Worm (Caenorhabditis elegans): Measurements from ENCODE around the gene Y57G11C.33.

Y57G11C.33 gene

ce11 chrIV:14699840-14700239 lies 43.0 kb downstream of the Y57G11C.33 start, which contains the start of gene haf-8:
TSS of gene haf-8 (minus strand) at chrIV:14699940.
- TF ChIP-seq lim-6 (tag; optimal IDR thresholded peaks at IDR 0.05) (no peak), hlh-8 (tag; optimal IDR thresholded peaks at IDR 0.05) (no peak), sox-4 (tag; optimal IDR thresholded peaks at IDR 0.05) (no peak), hlh-15 (tag; optimal IDR thresholded peaks at IDR 0.05) (no peak), ceh-2 (tag; optimal IDR thresholded peaks at IDR 0.05) (no peak), fax-1 (tag; optimal IDR thresholded peaks at IDR 0.05) (no peak), ref-2 (tag; optimal IDR thresholded peaks at IDR 0.05) (no peak), pag-3 (tag; optimal IDR thresholded peaks at IDR 0.05; ENCODE audit: borderline replicate concordance) (no peak), ztf-16 (tag; optimal IDR thresholded peaks at IDR 0.05) (no peak), unc-86 (tag; optimal IDR thresholded peaks at IDR 0.05) (no peak), nhr-232 (tag; optimal IDR thresholded peaks at IDR 0.05) (no peak), ceh-48 (tag; optimal IDR thresholded peaks at IDR 0.05) (no peak), unc-42 (tag; optimal IDR thresholded peaks at IDR 0.05) (no peak), K02D7.2 (tag; optimal IDR thresholded peaks at IDR 0.05) (no peak)

- TF ChIP-seq ceh-9 (tag; optimal IDR thresholded peaks at IDR 0.05): no peak
- no peak for TF ChIP-seq ceh-2 (tag; optimal IDR thresholded peaks at IDR 0.05)
- no peak for TF ChIP-seq eyg-1 (tag; optimal IDR thresholded peaks at IDR 0.05)
- no peak for TF ChIP-seq unc-3 (GFP tag; conservative IDR thresholded peaks at IDR 0.05)
- no peak for TF ChIP-seq unc-3 (tag; optimal IDR thresholded peaks at IDR 0.05)
- no peak for TF ChIP-seq unc-55 (GFP tag; optimal IDR thresholded peaks at IDR 0.05)
- no peak for TF ChIP-seq pat-9 (tag; optimal IDR thresholded peaks at IDR 0.05)
- TF ChIP-seq F13H6.1 (tag; optimal IDR thresholded peaks at IDR 0.05): no peak
- no peak for TF ChIP-seq unc-42 (tag; optimal IDR thresholded peaks at IDR 0.05)
- TF ChIP-seq pag-3 (tag; optimal IDR thresholded peaks at IDR 0.05; ENCODE audit: borderline replicate concordance): no peak
- TF ChIP-seq ceh-34 (tag; optimal IDR thresholded peaks at IDR 0.05): no peak
- no peak for TF ChIP-seq mec-3 (tag; optimal IDR thresholded peaks at IDR 0.05; ENCODE audit: borderline replicate concordance)
- no peak for TF ChIP-seq pqm-1 (tag; optimal IDR thresholded peaks at IDR 0.05)
- TF ChIP-seq K02D7.2 (tag; optimal IDR thresholded peaks at IDR 0.05): no peak
- no peak for TF ChIP-seq fkh-6 (tag; optimal IDR thresholded peaks at IDR 0.05)
- no peak for TF ChIP-seq ceh-31 (tag; optimal IDR thresholded peaks at IDR 0.05)
These were observed 47.3 kb downstream of the Y57G11C.33 start, which contains the start of gene Y57G11C.40 for ce11 chrIV:14704155-14704554. TSS of gene Y57G11C.40 (minus strand) at chrIV:14704255.

ce11 chrIV:14704952-14705351 lies 48.1 kb downstream of the Y57G11C.33 start:
- TF ChIP-seq nhr-232 (tag; optimal IDR thresholded peaks at IDR 0.05): no peak
- no peak for TF ChIP-seq ceh-31 (tag; optimal IDR thresholded peaks at IDR 0.05)
- TF ChIP-seq fax-1 (tag; optimal IDR thresholded peaks at IDR 0.05): no peak
- TF ChIP-seq hlh-13 (GFP tag; optimal IDR thresholded peaks at IDR 0.05): no peak
- TF ChIP-seq dve-1 (tag; optimal IDR thresholded peaks at IDR 0.05): no peak
- no peak for TF ChIP-seq ama-1 (optimal IDR thresholded peaks at IDR 0.05)
- TF ChIP-seq sox-2 (GFP tag; IDR thresholded peaks at IDR 0.05): no peak
- TF ChIP-seq mec-3 (tag; optimal IDR thresholded peaks at IDR 0.05; ENCODE audit: borderline replicate concordance): no peak
- no peak for TF ChIP-seq ttx-3 (tag; optimal IDR thresholded peaks at IDR 0.05)
- no peak for TF ChIP-seq ahr-1 (tag; optimal IDR thresholded peaks at IDR 0.05)
- no peak for TF ChIP-seq unc-3 (GFP tag; conservative IDR thresholded peaks at IDR 0.05)
- no peak for TF ChIP-seq unc-3 (tag; optimal IDR thresholded peaks at IDR 0.05)
- TF ChIP-seq ceh-2 (tag; optimal IDR thresholded peaks at IDR 0.05): no peak
- TF ChIP-seq hlh-6 (tag; optimal IDR thresholded peaks at IDR 0.05): no peak
- no peak for TF ChIP-seq syd-9 (tag; optimal IDR thresholded peaks at IDR 0.05)
- TF ChIP-seq C38D4.7 (GFP tag; optimal IDR thresholded peaks at IDR 0.05): no peak
- TF ChIP-seq gmeb-2 (tag; optimal IDR thresholded peaks at IDR 0.05): no peak
- no peak for TF ChIP-seq pag-3 (tag; optimal IDR thresholded peaks at IDR 0.05; ENCODE audit: borderline replicate concordance)
- TF ChIP-seq lim-6 (tag; optimal IDR thresholded peaks at IDR 0.05): no peak
- no peak for TF ChIP-seq C08G9.2 (tag; optimal IDR thresholded peaks at IDR 0.05)

- TF ChIP-seq dve-1 (tag; optimal IDR thresholded peaks at IDR 0.05): no peak
- no peak for TF ChIP-seq dmd-4 (tag; optimal IDR thresholded peaks at IDR 0.05; ENCODE audit: borderline replicate concordance)
- no peak for TF ChIP-seq pag-3 (tag; optimal IDR thresholded peaks at IDR 0.05; ENCODE audit: borderline replicate concordance)
- no peak for TF ChIP-seq unc-55 (GFP tag; optimal IDR thresholded peaks at IDR 0.05)
- no peak for TF ChIP-seq lim-6 (tag; optimal IDR thresholded peaks at IDR 0.05)
- no peak for TF ChIP-seq unc-86 (tag; optimal IDR thresholded peaks at IDR 0.05)
- no peak for TF ChIP-seq ceh-9 (tag; optimal IDR thresholded peaks at IDR 0.05)
- no peak for TF ChIP-seq Y22D7AL.16 (tag; optimal IDR thresholded peaks at IDR 0.05)
- no peak for TF ChIP-seq pha-4 (tag; optimal IDR thresholded peaks at IDR 0.05)
- no peak for TF ChIP-seq T23F11.4 (GFP tag; optimal IDR thresholded peaks at IDR 0.05)
- no peak for TF ChIP-seq madf-2 (tag; optimal IDR thresholded peaks at IDR 0.05)
These were observed 49.4 kb downstream of the Y57G11C.33 start, which contains the start of gene Y57G11C.41 for ce11 chrIV:14706302-14706701. TSS of gene Y57G11C.41 (minus strand) at chrIV:14706402.

All from whole organism, late embryonic.